Worm (Caenorhabditis elegans) whole organism, L3 larva: Measurements from ENCODE around the gene C08F11.1.

ENCODE experiments used
- ZK546.5 ChIP-seq: sonication (generic microtip); optimal IDR thresholded peaks from 2 replicates; lab custom pipeline; 2017; ENCODE audit warnings: missing biosample characterization, missing genetic modification characterization
- egl-5 ChIP-seq: fragments of 150-350 bp; optimal IDR thresholded peaks from 2 replicates; lab custom pipeline; 2017; ENCODE audit warnings: missing biosample characterization, missing genetic modification reagents, missing genetic modification characterization, inconsistent platforms
- elt-3 ChIP-seq, 3 experiments: fragments of 150-350 bp in 1 of 3; sonication (generic microtip) in 2 of 3; optimal IDR thresholded peaks; 2 replicates in 2 of 3; 4 replicates in 1 of 3; lab custom pipeline; 2014 to 2017; ENCODE audit warnings: missing biosample characterization in 3 of 3, missing genetic modification characterization in 3 of 3
- fos-1 ChIP-seq: fragments of 150-350 bp; optimal IDR thresholded peaks from 2 replicates; lab custom pipeline; 2014; ENCODE audit warnings: missing biosample characterization, missing genetic modification characterization
- nhr-11 ChIP-seq: fragments of 150-350 bp; optimal IDR thresholded peaks from 2 replicates; lab custom pipeline; 2014; ENCODE audit warnings: missing biosample characterization, missing genetic modification characterization
- pqm-1 ChIP-seq: fragments of 150-350 bp; optimal IDR thresholded peaks from 2 replicates; lab custom pipeline; 2017; ENCODE audit warnings: missing biosample characterization, missing genetic modification characterization, inconsistent platforms
- unc-62 ChIP-seq: fragments of 150-350 bp; sonication (generic microtip); optimal IDR thresholded peaks from 4 replicates; lab custom pipeline; 2014; ENCODE audit warnings: missing biosample characterization, missing genetic modification reagents, missing genetic modification characterization
- zag-1 ChIP-seq: fragments of 150-350 bp; optimal IDR thresholded peaks from 2 replicates; lab custom pipeline; 2014; ENCODE audit warnings: missing biosample characterization, missing genetic modification characterization

- TF ChIP-seq nhr-11 (tag; lab: Kevin White, UChicago) (no peak), unc-62 (no peak), ZK546.5 (tag; lab: Kevin White, UChicago) (no peak), elt-3 (tag; optimal IDR thresholded peaks at IDR 0.05; lab: Kevin White, UChicago) (no peak), zag-1 (no peak), fos-1 (tag; lab: Kevin White, UChicago) (no peak), pqm-1 (tag; lab: Kevin White, UChicago) (no peak), egl-5 (tag; lab: Kevin White, UChicago) (no peak)
Observed at ce11 chrIV:13587175-13587574, 36.5 kb upstream of the C08F11.1 start, which contains the start of gene Y45F10B.12.
